Worm (Caenorhabditis elegans) whole organism, L1 larva: Measurements from ENCODE around the gene trcs-1.

Experiments used
- lsy-2 ChIP-seq, 2 experiments: fragments of 150-350 bp; optimal IDR thresholded peaks; 2 replicates each; lab custom pipeline; 2014; ENCODE audit warnings: missing biosample characterization in 2 of 2, missing genetic modification characterization in 2 of 2
- nhr-237 ChIP-seq: fragments of 150-350 bp; optimal IDR thresholded peaks from 2 replicates; lab custom pipeline; 2014; ENCODE audit warnings: missing biosample characterization, missing genetic modification characterization
- tlp-1 ChIP-seq: fragments of 150-350 bp; optimal IDR thresholded peaks from 2 replicates; lab custom pipeline; 2014; ENCODE audit warnings: missing biosample characterization, missing genetic modification characterization
- ztf-4 ChIP-seq: fragments of 150-350 bp; optimal IDR thresholded peaks from 2 replicates; lab custom pipeline; 2014; ENCODE audit warnings: missing biosample characterization, missing genetic modification characterization

ce11 chrIV:9625829-9626228 lies 37.2 kb upstream of the trcs-1 start:
- no peak for TF ChIP-seq nhr-237 (tag; lab: Kevin White, UChicago)
- no peak for TF ChIP-seq tlp-1 (tag; lab: Kevin White, UChicago)
- no peak for TF ChIP-seq lsy-2 (tag; optimal IDR thresholded peaks at IDR 0.05; lab: Kevin White, UChicago)
- TF ChIP-seq ztf-4 (tag; lab: Kevin White, UChicago): no peak
